Fruit fly (Drosophila melanogaster) whole organism, embryonic: ENCODE measurements around the gene CG12609.

ENCODE experiments used
- CG11695 ChIP-seq: fragments of 200-800 bp; sonication (Bioruptor generic); IDR thresholded peaks from 3 replicates; pipeline ENCODE4 v1.3.6; 2022; ENCODE audit warnings: missing biosample characterization, missing genetic modification characterization
- CG14860 ChIP-seq: fragments of 200-800 bp; sonication (Bioruptor generic); IDR thresholded peaks from 3 replicates; pipeline ENCODE4 v1.3.6; 2022; ENCODE audit warnings: missing biosample characterization, missing genetic modification characterization; ENCODE audit not compliant: partially characterized antibody
- CG17186 ChIP-seq: fragments of 200-800 bp; sonication (Bioruptor generic); optimal IDR thresholded peaks from 3 replicates; lab custom pipeline; 2017; ENCODE audit warnings: missing biosample characterization, missing genetic modification reagents, missing genetic modification characterization
- CG18011 ChIP-seq: fragments of 200-800 bp; sonication (Bioruptor generic); optimal IDR thresholded peaks from 2 replicates; lab custom pipeline; 2017; ENCODE audit warnings: missing biosample characterization, missing genetic modification characterization, mild to moderate bottlenecking, moderate library complexity, missing genotype
- CG2129 ChIP-seq: fragments of 200-800 bp; sonication (Bioruptor generic); IDR thresholded peaks from 2 replicates; pipeline ENCODE4 v1.3.6; 2022; ENCODE audit warnings: missing biosample characterization, missing genetic modification characterization; ENCODE audit not compliant: partially characterized antibody
- CG30403 ChIP-seq: fragments of 200-800 bp; sonication (Bioruptor generic); optimal IDR thresholded peaks from 3 replicates; lab custom pipeline; 2016; ENCODE audit warnings: missing biosample characterization, missing genetic modification characterization
- CG32532 ChIP-seq: fragments of 200-800 bp; sonication (Bioruptor generic); IDR thresholded peaks from 2 replicates; pipeline ENCODE4 v1.3.6; 2022; ENCODE audit warnings: missing biosample characterization, missing genetic modification characterization
- CG3281 ChIP-seq: fragments of 200-800 bp; sonication (Bioruptor generic); optimal IDR thresholded peaks from 3 replicates; lab custom pipeline; 2017; ENCODE audit warnings: missing biosample characterization, mild to moderate bottlenecking, missing genetic modification characterization
- CG5245 ChIP-seq: fragments of 200-800 bp; sonication (Bioruptor generic); optimal IDR thresholded peaks from 3 replicates; lab custom pipeline; 2016; ENCODE audit warnings: missing biosample characterization, missing genetic modification characterization
- CG6689 ChIP-seq: fragments of 200-800 bp; sonication (Bioruptor generic); IDR thresholded peaks from 2 replicates; pipeline ENCODE4 v1.3.6; 2022; ENCODE audit warnings: missing biosample characterization, missing genetic modification characterization
- CG6791 ChIP-seq: fragments of 200-800 bp; sonication (Bioruptor generic); IDR thresholded peaks from 3 replicates; pipeline ENCODE4 v1.3.6; 2022; ENCODE audit warnings: missing biosample characterization, missing genetic modification characterization; ENCODE audit not compliant: partially characterized antibody
- CG7271 ChIP-seq: fragments of 200-800 bp; sonication (Bioruptor generic); optimal IDR thresholded peaks from 2 replicates; lab custom pipeline; 2018; ENCODE audit warnings: missing biosample characterization, mild to moderate bottlenecking, missing genetic modification characterization, moderate library complexity
- CG8290 ChIP-seq, 3 experiments: fragments of 200-800 bp; sonication (Bioruptor generic); optimal IDR thresholded peaks; 2 replicates each; lab custom pipeline; 2016 to 2019; ENCODE audit warnings: missing biosample characterization in 3 of 3, missing genetic modification characterization in 3 of 3, mild to moderate bottlenecking in 2 of 3, moderate library complexity in 1 of 3
- CG9797 ChIP-seq: fragments of 200-800 bp; sonication (Bioruptor generic); optimal IDR thresholded peaks from 3 replicates; lab custom pipeline; 2018; ENCODE audit warnings: missing biosample characterization, mild to moderate bottlenecking, missing genetic modification characterization
- CG9932 ChIP-seq: fragments of 200-800 bp; sonication (Bioruptor generic); IDR thresholded peaks from 2 replicates; pipeline ENCODE4 v1.3.6; 2022; ENCODE audit warnings: missing biosample characterization, missing genetic modification characterization
- Doc3 ChIP-seq: fragments of 200-800 bp; sonication (Bioruptor generic); IDR thresholded peaks from 3 replicates; pipeline ENCODE4 v1.3.6; 2022; ENCODE audit warnings: missing biosample characterization, missing genetic modification characterization; ENCODE audit not compliant: partially characterized antibody
- Dref ChIP-seq: fragments of 200-800 bp; sonication (Bioruptor generic); IDR thresholded peaks from 2 replicates; pipeline ENCODE4 v1.3.6; 2022; ENCODE audit warnings: missing biosample characterization, missing genetic modification characterization
- ERR ChIP-seq: fragments of 200-800 bp; sonication (Bioruptor generic); optimal IDR thresholded peaks from 2 replicates; lab custom pipeline; 2016; ENCODE audit warnings: missing biosample characterization, missing genetic modification characterization
- Eip74EF ChIP-seq, 2 experiments: fragments of 200-800 bp in 1 of 2; fragments of >200 bp in 1 of 2; sonication (Bioruptor generic) in 1 of 2; optimal IDR thresholded peaks; 2 replicates each; lab custom pipeline; 2017 to 2019; ENCODE audit warnings: missing biosample characterization in 2 of 2, missing genetic modification characterization in 2 of 2, mild to moderate bottlenecking in 1 of 2, moderate library complexity in 1 of 2
- Hmr ChIP-seq: fragments of 200-800 bp; sonication (Bioruptor generic); optimal IDR thresholded peaks from 3 replicates; lab custom pipeline; 2017; ENCODE audit warnings: mild to moderate bottlenecking, missing biosample characterization, missing genetic modification reagents, missing genetic modification characterization
- Hsf ChIP-seq: fragments of 200-800 bp; sonication (Bioruptor generic); optimal IDR thresholded peaks from 3 replicates; lab custom pipeline; 2016; ENCODE audit warnings: missing biosample characterization, missing genetic modification characterization
- MBD-R2 ChIP-seq: fragments of 200-800 bp; sonication (Bioruptor generic); IDR thresholded peaks from 2 replicates; pipeline ENCODE4 v1.3.6; 2022; ENCODE audit warnings: missing biosample characterization, missing genetic modification characterization
- NC2β ChIP-seq: fragments of 200-800 bp; sonication (Bioruptor generic); optimal IDR thresholded peaks from 2 replicates; lab custom pipeline; 2016; ENCODE audit warnings: missing biosample characterization, missing genetic modification characterization
- Opbp ChIP-seq: fragments of 200-800 bp; sonication (Bioruptor generic); IDR thresholded peaks from 3 replicates; pipeline ENCODE4 v1.3.6; 2022; ENCODE audit warnings: missing biosample characterization, missing genetic modification characterization; ENCODE audit not compliant: partially characterized antibody
- Usf ChIP-seq: fragments of 200-800 bp; sonication (Bioruptor generic); optimal IDR thresholded peaks from 2 replicates; lab custom pipeline; 2017; ENCODE audit warnings: missing genotype, missing biosample characterization, missing genetic modification characterization
- amos ChIP-seq: fragments of 200-800 bp; sonication (Bioruptor generic); IDR thresholded peaks from 2 replicates; pipeline ENCODE4 v1.3.6; 2022; ENCODE audit warnings: missing biosample characterization, missing genetic modification characterization; ENCODE audit not compliant: partially characterized antibody
- ash1 ChIP-seq: fragments of 200-800 bp; sonication (Bioruptor generic); optimal IDR thresholded peaks from 2 replicates; lab custom pipeline; 2018; ENCODE audit warnings: missing biosample characterization, mild to moderate bottlenecking, missing genetic modification characterization
- cg ChIP-seq: fragments of 200-800 bp; sonication (Bioruptor generic); optimal IDR thresholded peaks from 3 replicates; lab custom pipeline; 2019; ENCODE audit warnings: missing biosample characterization, mild to moderate bottlenecking, missing genetic modification characterization, moderate library complexity
- ci ChIP-seq: fragments of 200-800 bp; sonication (Bioruptor generic); IDR thresholded peaks from 3 replicates; pipeline ENCODE4 v1.3.6; 2022; ENCODE audit warnings: missing biosample characterization, missing genetic modification characterization
- hbn ChIP-seq: fragments of 200-800 bp; sonication (Bioruptor generic); IDR thresholded peaks from 2 replicates; pipeline ENCODE4 v1.3.6; 2022; ENCODE audit warnings: missing biosample characterization, missing genetic modification characterization; ENCODE audit not compliant: partially characterized antibody
- knrl ChIP-seq: fragments of 200-800 bp; sonication (Bioruptor generic); IDR thresholded peaks from 3 replicates; pipeline ENCODE4 v1.3.6; 2022; ENCODE audit warnings: missing biosample characterization, missing genetic modification characterization; ENCODE audit not compliant: partially characterized antibody
- lab ChIP-seq: fragments of 200-800 bp; sonication (Bioruptor generic); optimal IDR thresholded peaks from 3 replicates; lab custom pipeline; 2017; ENCODE audit warnings: missing biosample characterization, missing genetic modification characterization, mild to moderate bottlenecking, moderate library complexity, missing genetic modification reagents
- oc ChIP-seq: fragments of 200-800 bp; sonication (Bioruptor generic); optimal IDR thresholded peaks from 2 replicates; lab custom pipeline; 2018; ENCODE audit warnings: missing biosample characterization, mild to moderate bottlenecking, missing genetic modification characterization, moderate library complexity
- pfk ChIP-seq: fragments of 200-800 bp; sonication (Bioruptor generic); optimal IDR thresholded peaks from 2 replicates; lab custom pipeline; 2018; ENCODE audit warnings: missing biosample characterization, mild to moderate bottlenecking, missing genetic modification characterization, moderate library complexity
- pzg ChIP-seq: fragments of 200-800 bp; sonication (Bioruptor generic); optimal IDR thresholded peaks from 3 replicates; lab custom pipeline; 2018; ENCODE audit warnings: missing biosample characterization, mild to moderate bottlenecking, missing genetic modification characterization, moderate library complexity
- stwl ChIP-seq: fragments of 200-800 bp; sonication (Bioruptor generic); optimal IDR thresholded peaks from 3 replicates; lab custom pipeline; 2018; ENCODE audit warnings: missing biosample characterization, mild to moderate bottlenecking, missing genetic modification characterization, moderate library complexity
- tap ChIP-seq: fragments of 200-800 bp; optimal IDR thresholded peaks from 3 replicates; lab custom pipeline; 2019; ENCODE audit warnings: missing biosample characterization, mild to moderate bottlenecking, missing genetic modification characterization, moderate library complexity

Gene CG12609

dm6 chrX:18788143-18788745 is 40.1 kb upstream of the CG12609 start, which contains the start of the genes CG6961 and S6KL (continued):
- no peak for TF ChIP-seq CG18011
- TF ChIP-seq knrl: peak; percentile 90
- TF ChIP-seq stwl (tag; lab: Kevin White, UChicago): peak; percentile 33
- TF ChIP-seq CG17186: peak; percentile 62
- no peak for TF ChIP-seq CG6689 (GFP tag; lab: Robert Waterston, UW)
- no peak for TF ChIP-seq CG30403 (GFP tag; lab: Kevin White, UChicago)
- TF ChIP-seq CG7271 (tag; lab: Kevin White, UChicago): no peak
- TF ChIP-seq CG2129 (GFP tag; lab: Robert Waterston, UW): peak; percentile 47; the same call in 1 of the 2 replicates
- TF ChIP-seq MBD-R2 (GFP tag; lab: Robert Waterston, UW): peak; percentile 43
- no peak for TF ChIP-seq tap (tag; lab: Kevin White, UChicago)
- TF ChIP-seq Dref (GFP tag; lab: Robert Waterston, UW): peak; percentile 57
- TF ChIP-seq NC2β (GFP tag; lab: Kevin White, UChicago): no peak
- TF ChIP-seq Hmr (GFP tag; lab: Kevin White, UChicago): peak; percentile 11
- TF ChIP-seq CG5245 (GFP tag; lab: Kevin White, UChicago): no peak
- TF ChIP-seq Usf: no peak
- no peak for TF ChIP-seq CG32532 (GFP tag; lab: Robert Waterston, UW)
- TF ChIP-seq ERR (GFP tag; lab: Kevin White, UChicago): no peak
- TF ChIP-seq oc (tag; lab: Kevin White, UChicago): no peak
- TF ChIP-seq CG11695 (GFP tag; lab: Robert Waterston, UW): no peak
- no peak for TF ChIP-seq ash1 (GFP tag; lab: Kevin White, UChicago)
- peak; percentile 77 for TF ChIP-seq amos (GFP tag; lab: Robert Waterston, UW)
- peak; percentile 36 for TF ChIP-seq cg (GFP tag; lab: Kevin White, UChicago)
- TF ChIP-seq Opbp (GFP tag; lab: Robert Waterston, UW): peak; percentile 70; the same call in 1 of the 3 replicates
- TF ChIP-seq Eip74EF (GFP tag; optimal IDR thresholded peaks at IDR 0.05; lab: Kevin White, UChicago): peak in 1 of 2 experiments; percentile 78
- TF ChIP-seq Hsf: no peak
- TF ChIP-seq ci: no peak
- TF ChIP-seq lab (GFP tag; lab: Kevin White, UChicago): no peak
- peak; percentile 74 for TF ChIP-seq pfk
- TF ChIP-seq CG9797 (GFP tag; lab: Kevin White, UChicago): peak; percentile 77
- TF ChIP-seq CG14860 (GFP tag; lab: Robert Waterston, UW): peak; percentile 67
- TF ChIP-seq CG3281 (GFP tag; lab: Kevin White, UChicago): no peak
- TF ChIP-seq Doc3 (GFP tag; lab: Robert Waterston, UW): peak; percentile 71
- TF ChIP-seq CG9932 (GFP tag; lab: Robert Waterston, UW): peak; percentile 46; the same call in 1 of the 2 replicates
- TF ChIP-seq CG8290 (GFP tag; optimal IDR thresholded peaks at IDR 0.05; lab: Kevin White, UChicago): no peak
- TF ChIP-seq CG8290 (tag; optimal IDR thresholded peaks at IDR 0.05; lab: Kevin White, UChicago): peak in 1 of 2 experiments; percentile 1
- peak; percentile 78 for TF ChIP-seq pzg (GFP tag; lab: Kevin White, UChicago)
- peak; percentile 68 for TF ChIP-seq hbn (GFP tag; lab: Robert Waterston, UW)
- TF ChIP-seq CG6791: peak; percentile 64
